Fruit fly (Drosophila melanogaster): Measurements from ENCODE around the gene eIF3g1.

Gene eIF3g1

dm6 chrX:2619651-2620050, 9.5 kb upstream of the eIF3g1 start, which contains the start of the genes Tsp3A and Seipin (continued):
- TF ChIP-seq ey (GFP tag; optimal IDR thresholded peaks at IDR 0.05) (peak; percentile 86), Hr78 (GFP tag; optimal IDR thresholded peaks at IDR 0.05) (no peak), h (GFP tag; optimal IDR thresholded peaks at IDR 0.05) (peak; percentile 90), Rel (GFP tag; optimal IDR thresholded peaks at IDR 0.05) (peak; percentile 54), Rel (tag; optimal IDR thresholded peaks at IDR 0.05) (peak; percentile 96), Dfd (GFP tag; optimal IDR thresholded peaks at IDR 0.05) (no peak), OdsH (GFP tag; optimal IDR thresholded peaks at IDR 0.05) (peak; percentile 84), brk (GFP tag; optimal IDR thresholded peaks at IDR 0.05) (no peak), Sp1 (GFP tag; optimal IDR thresholded peaks at IDR 0.05) (peak; percentile 81), rgr (GFP tag; optimal IDR thresholded peaks at IDR 0.05) (peak; percentile 90), CG32264 (GFP tag; optimal IDR thresholded peaks at IDR 0.05) (peak; percentile 62)

- no peak for TF ChIP-seq jim (GFP tag; optimal IDR thresholded peaks at IDR 0.05)
These were observed 7.3 kb upstream of the eIF3g1 start for dm6 chrX:2617417-2617816.

DNA sequence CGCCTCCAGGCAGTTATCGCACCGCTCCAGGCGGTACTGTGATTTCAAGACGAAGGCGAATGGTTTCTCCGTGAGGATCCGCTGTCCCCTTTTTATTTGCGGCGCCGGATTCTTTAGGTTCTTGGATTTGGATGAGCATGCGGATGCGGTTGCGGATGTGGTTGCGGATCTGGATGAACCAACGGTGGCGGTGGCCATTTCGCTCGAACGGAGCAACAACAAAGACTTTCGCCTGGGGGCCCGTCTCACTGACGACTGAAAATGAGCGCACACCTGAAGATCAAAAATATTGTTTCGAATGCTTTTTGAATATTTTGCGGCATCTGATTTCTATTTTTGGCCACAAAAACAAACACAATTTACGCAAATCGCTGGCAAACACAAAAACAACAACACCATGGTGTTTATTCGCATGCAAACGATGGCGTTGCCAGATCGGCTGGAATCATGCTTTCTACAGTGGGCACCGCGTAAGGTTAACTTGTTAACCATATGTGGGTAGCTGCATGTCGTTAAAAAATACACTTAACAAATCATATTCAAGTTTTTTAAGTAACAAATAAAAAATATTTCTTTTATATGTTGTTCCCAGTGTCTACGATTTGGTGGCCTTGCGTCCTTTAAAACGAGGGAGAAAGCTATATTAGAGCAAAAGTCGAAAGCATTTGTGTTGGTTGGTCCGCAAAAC, 1.5 kb downstream of the eIF3g1 start, which contains the start of gene Smyd3:
Gene Smyd3 (minus strand): TSS at position 407 of the 688 bp plus-strand sequence.
- no peak for TF ChIP-seq dsf (GFP tag; optimal IDR thresholded peaks at IDR 0.05; ENCODE audit: borderline replicate concordance)
- TF ChIP-seq Hnf4 (GFP tag; optimal IDR thresholded peaks at IDR 0.05) = no peak
- TF ChIP-seq foxo (GFP tag; optimal IDR thresholded peaks at IDR 0.05) = peak; percentile 65 to 91
- peak; percentile 81 for TF ChIP-seq Hr83 (GFP tag; optimal IDR thresholded peaks at IDR 0.05; ENCODE audit: poor library complexity, severe bottlenecking)
- peak; percentile 76 for TF ChIP-seq sv (GFP tag; optimal IDR thresholded peaks at IDR 0.05)
- peak; percentile 36 for TF ChIP-seq CG9705 (GFP tag; optimal IDR thresholded peaks at IDR 0.05)
- TF ChIP-seq Vsx2 (GFP tag; optimal IDR thresholded peaks at IDR 0.05; ENCODE audit: partially characterized antibody) = no peak
- TF ChIP-seq Jra (GFP tag; optimal IDR thresholded peaks at IDR 0.05) = no peak
- TF ChIP-seq sage (GFP tag; optimal IDR thresholded peaks at IDR 0.05) = no peak
- TF ChIP-seq brk (GFP tag; optimal IDR thresholded peaks at IDR 0.05) = no peak
- peak; percentile 86 for TF ChIP-seq OdsH (GFP tag; optimal IDR thresholded peaks at IDR 0.05)
- peak; percentile 86 for TF ChIP-seq ey (GFP tag; optimal IDR thresholded peaks at IDR 0.05)
- TF ChIP-seq GATAd (GFP tag; optimal IDR thresholded peaks at IDR 0.05) = peak; percentile 61
- no peak for TF ChIP-seq Dif (GFP tag; optimal IDR thresholded peaks at IDR 0.05; ENCODE audit: partially characterized antibody)
- TF ChIP-seq Rel (GFP tag; optimal IDR thresholded peaks at IDR 0.05) = no peak
- TF ChIP-seq Rel (tag; optimal IDR thresholded peaks at IDR 0.05) = peak; percentile 37
- TF ChIP-seq N (GFP tag; optimal IDR thresholded peaks at IDR 0.05) = no peak
- peak; percentile 88 for TF ChIP-seq rgr (GFP tag; optimal IDR thresholded peaks at IDR 0.05)
- peak; percentile 82 for TF ChIP-seq fru (GFP tag; optimal IDR thresholded peaks at IDR 0.05)
- TF ChIP-seq psq (GFP tag; optimal IDR thresholded peaks at IDR 0.05) = peak; percentile 68
- peak; percentile 85 for TF ChIP-seq br (GFP tag; optimal IDR thresholded peaks at IDR 0.05)
- TF ChIP-seq Mio (GFP tag; optimal IDR thresholded peaks at IDR 0.05) = peak; percentile 9
- TF ChIP-seq Dfd (GFP tag; optimal IDR thresholded peaks at IDR 0.05) = no peak
- no peak for TF ChIP-seq dl (GFP tag; optimal IDR thresholded peaks at IDR 0.05; ENCODE audit: insufficient read depth in 1 of 2, partially characterized antibody in 2 of 2)
- peak; percentile 88 for TF ChIP-seq woc (GFP tag; optimal IDR thresholded peaks at IDR 0.05)
- TF ChIP-seq h (GFP tag; optimal IDR thresholded peaks at IDR 0.05) = peak; percentile 89
- no peak for TF ChIP-seq jim (GFP tag; optimal IDR thresholded peaks at IDR 0.05)
- TF ChIP-seq Abd-B (GFP tag; optimal IDR thresholded peaks at IDR 0.05) = no peak
- TF ChIP-seq HLH106 (tag; optimal IDR thresholded peaks at IDR 0.05) = peak; percentile 73
- TF ChIP-seq pan (optimal IDR thresholded peaks at IDR 0.05) = no peak
- no peak for TF ChIP-seq Hr78 (GFP tag; optimal IDR thresholded peaks at IDR 0.05)
- no peak for TF ChIP-seq CG32264 (GFP tag; optimal IDR thresholded peaks at IDR 0.05)
- TF ChIP-seq lola (GFP tag; optimal IDR thresholded peaks at IDR 0.05) = no peak
- peak; percentile 68 for TF ChIP-seq Sp1 (GFP tag; optimal IDR thresholded peaks at IDR 0.05)
- TF ChIP-seq Myc (optimal IDR thresholded peaks at IDR 0.05) = no peak

Data from whole organism, wandering third instar larva.